Fruit fly (Drosophila melanogaster): ENCODE measurements around the gene Msr-110.

Gene Msr-110

dm6 chr3L:5554377-5554776, 22.8 kb downstream of the Msr-110 start (continued):
- no peak for TF ChIP-seq prd (optimal IDR thresholded peaks at IDR 0.05)
- peak; percentile 77 for TF ChIP-seq prd (GFP tag; IDR thresholded peaks at IDR 0.05)
- peak; percentile 61 for TF ChIP-seq CG13296 (GFP tag; optimal IDR thresholded peaks at IDR 0.05)
- no peak for TF ChIP-seq psq (GFP tag; optimal IDR thresholded peaks at IDR 0.05)
- no peak for TF ChIP-seq hkb (optimal IDR thresholded peaks at IDR 0.05)
- peak; percentile 56 for TF ChIP-seq hkb (GFP tag; IDR thresholded peaks at IDR 0.05)
- TF ChIP-seq CG13424 (tag; optimal IDR thresholded peaks at IDR 0.05): peak; percentile 57
- TF ChIP-seq Xbp1 (GFP tag; optimal IDR thresholded peaks at IDR 0.05): peak; percentile 50
- TF ChIP-seq eyg (GFP tag; optimal IDR thresholded peaks at IDR 0.05): no peak
- TF ChIP-seq CG10366 (GFP tag; IDR thresholded peaks at IDR 0.05): peak; percentile 54
- peak; percentile 60 for TF ChIP-seq NfI (GFP tag; optimal IDR thresholded peaks at IDR 0.05)
- TF ChIP-seq NFAT (GFP tag; IDR thresholded peaks at IDR 0.05): peak; percentile 38; the same call in 1 of the 2 replicates
- peak; percentile 67 for TF ChIP-seq CG2678 (tag; optimal IDR thresholded peaks at IDR 0.05)
- TF ChIP-seq Fer1 (GFP tag; optimal IDR thresholded peaks at IDR 0.05): peak; percentile 37
- TF ChIP-seq CG4360 (GFP tag; IDR thresholded peaks at IDR 0.05): no peak
- TF ChIP-seq gcm (GFP tag; optimal IDR thresholded peaks at IDR 0.05): no peak
- TF ChIP-seq CG32532 (GFP tag; IDR thresholded peaks at IDR 0.05): peak; percentile 70
- TF ChIP-seq CG17829 (tag; optimal IDR thresholded peaks at IDR 0.05): no peak
- no peak for TF ChIP-seq nerfin-2 (GFP tag; IDR thresholded peaks at IDR 0.05; ENCODE audit: partially characterized antibody)
- no peak for TF ChIP-seq kay (GFP tag; optimal IDR thresholded peaks at IDR 0.05)
- peak; percentile 24 for TF ChIP-seq CG5245 (GFP tag; optimal IDR thresholded peaks at IDR 0.05)
- peak; percentile 6 for TF ChIP-seq CG15514 (GFP tag; optimal IDR thresholded peaks at IDR 0.05)
- peak; percentile 24; the same call in 1 of the 2 replicates for TF ChIP-seq CG31441 (GFP tag; IDR thresholded peaks at IDR 0.05)
- peak; percentile 65 for TF ChIP-seq Fer3 (tag; optimal IDR thresholded peaks at IDR 0.05)
- TF ChIP-seq Abd-B (GFP tag; optimal IDR thresholded peaks at IDR 0.05): peak; percentile 65
- 0 out of 2 replicates have a peak, but pooled peaks have one; percentile 13 for TF ChIP-seq GATAe (GFP tag; conservative IDR thresholded peaks at IDR 0.05)
- TF ChIP-seq h (optimal IDR thresholded peaks at IDR 0.05): no peak
- peak; percentile 73 for TF ChIP-seq gem (tag; optimal IDR thresholded peaks at IDR 0.05)
- TF ChIP-seq HHEX (GFP tag; optimal IDR thresholded peaks at IDR 0.05): peak; percentile 51
- peak; percentile 65 for TF ChIP-seq H2.0 (GFP tag; IDR thresholded peaks at IDR 0.05)
- peak; percentile 25 for TF ChIP-seq caup (GFP tag; optimal IDR thresholded peaks at IDR 0.05; ENCODE audit: severe bottlenecking)
- TF ChIP-seq HLH3B (GFP tag; IDR thresholded peaks at IDR 0.05): peak; percentile 72
- TF ChIP-seq Mrtf (GFP tag; IDR thresholded peaks at IDR 0.05): peak; percentile 65; the same call in 1 of the 3 replicates
- TF ChIP-seq CG12942 (GFP tag; optimal IDR thresholded peaks at IDR 0.05): peak; percentile 22
- TF ChIP-seq gce (GFP tag; IDR thresholded peaks at IDR 0.05): 0 out of 3 replicates have a peak, but pooled peaks have one; percentile 28
- TF ChIP-seq Gug (GFP tag; IDR thresholded peaks at IDR 0.05): peak; percentile 57; the same call in 1 of the 4 replicates
- peak; percentile 37 for TF ChIP-seq CG3281 (GFP tag; optimal IDR thresholded peaks at IDR 0.05)
- peak; percentile 77; the same call in 2 of the 3 replicates for TF ChIP-seq CG11456 (GFP tag; IDR thresholded peaks at IDR 0.05)
- peak; percentile 67 for TF ChIP-seq Meics (GFP tag; optimal IDR thresholded peaks at IDR 0.05)
- peak; percentile 24 for TF ChIP-seq tio (GFP tag; optimal IDR thresholded peaks at IDR 0.05)
- TF ChIP-seq danr (GFP tag; IDR thresholded peaks at IDR 0.05): 0 out of 2 replicates have a peak, but pooled peaks have one; percentile 8
- TF ChIP-seq repo (GFP tag; optimal IDR thresholded peaks at IDR 0.05): no peak
- no peak for TF ChIP-seq jing (GFP tag; optimal IDR thresholded peaks at IDR 0.05)
- peak; percentile 55 for TF ChIP-seq unpg (GFP tag; optimal IDR thresholded peaks at IDR 0.05)
- TF ChIP-seq sob (GFP tag; IDR thresholded peaks at IDR 0.05): peak; percentile 78
- peak; percentile 20; the same call in 1 of the 2 replicates for TF ChIP-seq Ravus (GFP tag; IDR thresholded peaks at IDR 0.05)
- peak; percentile 35; the same call in 1 of the 2 replicates for TF ChIP-seq CG4730 (GFP tag; IDR thresholded peaks at IDR 0.05)
- TF ChIP-seq PHDP (tag; optimal IDR thresholded peaks at IDR 0.05): peak; percentile 57
- TF ChIP-seq grau (tag; optimal IDR thresholded peaks at IDR 0.05): peak; percentile 63
- TF ChIP-seq CG6813 (GFP tag; optimal IDR thresholded peaks at IDR 0.05): peak; percentile 25
- no peak for TF ChIP-seq CG18599 (GFP tag; optimal IDR thresholded peaks at IDR 0.05)
